Fruit fly (Drosophila melanogaster) S2 (cell line): ENCODE results near the gene CG43219.

ENCODE experiments used
- CG8478 ChIP-seq: fragments of >200 bp; optimal IDR thresholded peaks from 2 replicates; lab custom pipeline; 2018
- CTCF ChIP-seq, 2 experiments: fragments of >200 bp; optimal IDR thresholded peaks; 2 replicates each; lab custom pipeline; 2018

DNA sequence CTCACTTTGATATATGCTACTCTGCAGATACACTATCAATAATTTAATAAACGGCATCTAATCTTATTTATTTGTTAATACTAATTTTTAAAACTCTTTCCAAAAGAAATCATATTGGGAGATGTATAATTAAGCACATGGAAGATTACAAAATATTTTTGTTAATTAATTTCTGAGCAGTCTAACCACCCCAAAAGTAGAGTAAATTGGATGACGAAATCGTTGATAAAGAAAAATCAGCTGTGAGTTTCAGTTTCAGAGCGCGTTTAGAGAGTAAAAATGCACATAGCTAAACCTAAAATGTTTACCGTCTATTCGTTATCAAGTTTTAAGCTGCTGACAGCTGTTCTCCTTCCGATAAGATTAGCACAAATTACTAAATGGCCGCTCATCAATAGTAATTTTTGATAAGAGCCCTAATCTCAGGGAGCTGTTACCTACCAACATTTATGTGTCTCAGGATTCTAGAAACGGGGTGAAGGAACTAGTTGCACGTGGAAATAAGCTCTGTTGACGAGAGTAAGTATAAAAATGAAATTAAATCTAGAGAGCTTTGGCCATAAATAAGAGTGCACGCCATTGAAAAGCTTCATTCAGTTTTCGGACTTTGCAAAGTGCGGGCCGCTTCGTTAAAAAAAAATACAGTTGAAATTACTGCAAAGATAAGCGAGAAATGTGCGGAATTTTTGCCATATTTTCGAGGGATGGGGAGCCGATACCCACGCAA is 47.5 kb upstream of the CG43219 start, which contains the start of the genes chb and AsnS:
- TF ChIP-seq CG8478: no peak
- no peak for TF ChIP-seq CTCF (optimal IDR thresholded peaks at IDR 0.05; lab: Kevin White, UChicago)
